Fruit fly (Drosophila melanogaster) whole organism, embryonic: ENCODE data around the gene CG14778.

Experiments used
- Blimp-1 ChIP-seq: fragments of 200-800 bp; sonication (Bioruptor generic); optimal IDR thresholded peaks from 3 replicates; lab custom pipeline; 2018; ENCODE audit warnings: missing biosample characterization, missing genetic modification characterization, mild to moderate bottlenecking, moderate library complexity, missing genetic modification reagents
- Bteb2 ChIP-seq: fragments of 200-800 bp; sonication (Bioruptor generic); optimal IDR thresholded peaks from 2 replicates; lab custom pipeline; 2016; ENCODE audit warnings: missing biosample characterization, missing genetic modification characterization
- CG10267 ChIP-seq: fragments of 200-800 bp; sonication (Bioruptor generic); optimal IDR thresholded peaks from 2 replicates; lab custom pipeline; 2018; ENCODE audit warnings: missing biosample characterization, mild to moderate bottlenecking, missing genetic modification characterization, moderate library complexity
- CG13123 ChIP-seq: fragments of 200-800 bp; sonication (Bioruptor generic); optimal IDR thresholded peaks from 2 replicates; lab custom pipeline; 2016; ENCODE audit warnings: missing biosample characterization, missing genetic modification characterization
- CG13296 ChIP-seq: fragments of 200-800 bp; sonication (Bioruptor generic); optimal IDR thresholded peaks from 3 replicates; lab custom pipeline; 2018; ENCODE audit warnings: missing biosample characterization, mild to moderate bottlenecking, missing genetic modification characterization
- CG14050 ChIP-seq: fragments of 200-800 bp; sonication (Bioruptor generic); IDR thresholded peaks from 3 replicates; pipeline ENCODE4 v1.3.6; 2022; ENCODE audit warnings: missing biosample characterization, missing genetic modification characterization
- CG15011 ChIP-seq: fragments of 200-800 bp; sonication (Bioruptor generic); optimal IDR thresholded peaks from 3 replicates; lab custom pipeline; 2018; ENCODE audit warnings: missing biosample characterization, mild to moderate bottlenecking, missing genetic modification characterization
- CG16813 ChIP-seq: fragments of 200-800 bp; sonication (Bioruptor generic); IDR thresholded peaks from 3 replicates; pipeline ENCODE4 v1.3.6; 2022; ENCODE audit warnings: missing biosample characterization, missing genetic modification characterization; ENCODE audit not compliant: partially characterized antibody
- CG1792 ChIP-seq: fragments of 200-800 bp; sonication (Bioruptor generic); optimal IDR thresholded peaks from 2 replicates; lab custom pipeline; 2016; ENCODE audit warnings: missing biosample characterization, missing genetic modification characterization
- CG18619 ChIP-seq: fragments of 200-800 bp; sonication (Bioruptor generic); optimal IDR thresholded peaks from 3 replicates; lab custom pipeline; 2017; ENCODE audit warnings: missing biosample characterization, mild to moderate bottlenecking, missing genetic modification characterization
- CG2678 ChIP-seq: fragments of 200-800 bp; sonication (Bioruptor generic); optimal IDR thresholded peaks from 3 replicates; lab custom pipeline; 2019; ENCODE audit warnings: missing biosample characterization, mild to moderate bottlenecking, missing genetic modification characterization, moderate library complexity
- CG4360 ChIP-seq: fragments of 200-800 bp; sonication (Bioruptor generic); IDR thresholded peaks from 2 replicates; pipeline ENCODE4 v1.3.6; 2022; ENCODE audit warnings: missing biosample characterization, missing genetic modification characterization
- CG4404 ChIP-seq: fragments of 200-800 bp; sonication (Bioruptor generic); IDR thresholded peaks from 2 replicates; pipeline ENCODE4 v1.3.6; 2022; ENCODE audit warnings: missing biosample characterization, missing genetic modification characterization
- CG7556 ChIP-seq: fragments of 200-800 bp; sonication (Bioruptor generic); optimal IDR thresholded peaks from 2 replicates; lab custom pipeline; 2017; ENCODE audit warnings: missing biosample characterization, mild to moderate bottlenecking, missing genetic modification characterization
- D19B ChIP-seq: fragments of 200-800 bp; sonication (Bioruptor generic); optimal IDR thresholded peaks from 2 replicates; lab custom pipeline; 2017; ENCODE audit warnings: missing biosample characterization, mild to moderate bottlenecking, missing genetic modification characterization
- Fer1 ChIP-seq: fragments of 200-800 bp; sonication (Bioruptor generic); optimal IDR thresholded peaks from 2 replicates; lab custom pipeline; 2017; ENCODE audit warnings: missing biosample characterization, mild to moderate bottlenecking, missing genetic modification characterization
- H15 ChIP-seq: fragments of 200-800 bp; sonication (Bioruptor generic); IDR thresholded peaks from 3 replicates; pipeline ENCODE4 v1.3.6; 2022; ENCODE audit warnings: missing biosample characterization, missing genetic modification characterization
- HLH3B ChIP-seq: fragments of 200-800 bp; sonication (Bioruptor generic); IDR thresholded peaks from 2 replicates; pipeline ENCODE4 v1.3.6; 2022; ENCODE audit warnings: missing biosample characterization, missing genetic modification characterization
- Hey ChIP-seq: fragments of 200-800 bp; sonication (Bioruptor generic); optimal IDR thresholded peaks from 3 replicates; lab custom pipeline; 2018; ENCODE audit warnings: missing biosample characterization, mild to moderate bottlenecking, missing genetic modification characterization
- Med ChIP-seq: fragments of 200-800 bp; sonication (Bioruptor generic); peaks from one replicate; lab custom pipeline; 2016; ENCODE audit warnings: missing biosample characterization, missing genetic modification characterization, mild to moderate bottlenecking, inconsistent platforms, moderate library complexity
- Mes4 ChIP-seq: fragments of 200-800 bp; sonication (Bioruptor generic); optimal IDR thresholded peaks from 2 replicates; lab custom pipeline; 2016; ENCODE audit warnings: missing biosample characterization, missing genetic modification characterization
- Myb ChIP-seq: fragments of 200-800 bp; sonication (Bioruptor generic); optimal IDR thresholded peaks from 2 replicates; lab custom pipeline; 2016; ENCODE audit warnings: missing biosample characterization, missing genetic modification characterization
- Sox100B ChIP-seq: fragments of 200-800 bp; sonication (Bioruptor generic); optimal IDR thresholded peaks from 3 replicates; lab custom pipeline; 2018; ENCODE audit warnings: missing biosample characterization, mild to moderate bottlenecking, missing genetic modification characterization
- Trl ChIP-seq, 3 experiments: fragments of >200 bp in 2 of 3; fragments of 200-800 bp in 1 of 3; sonication (Bioruptor generic) in 1 of 3; optimal IDR thresholded peaks; 2 replicates in 1 of 3; 3 replicates in 2 of 3; lab custom pipeline; 2016 to 2017; ENCODE audit warnings: missing biosample characterization in 1 of 3, missing genetic modification characterization in 1 of 3
- Xrp1 ChIP-seq: fragments of 200-800 bp; sonication (Bioruptor generic); IDR thresholded peaks from 2 replicates; pipeline ENCODE4 v1.3.6; 2022; ENCODE audit warnings: missing biosample characterization, missing genetic modification characterization
- ac ChIP-seq: fragments of 200-800 bp; sonication (Bioruptor generic); optimal IDR thresholded peaks from 3 replicates; lab custom pipeline; 2017; ENCODE audit warnings: missing biosample characterization, mild to moderate bottlenecking, missing genetic modification characterization
- ara ChIP-seq: fragments of 200-800 bp; sonication (Bioruptor generic); IDR thresholded peaks from 2 replicates; pipeline ENCODE4 v1.3.6; 2022; ENCODE audit warnings: missing biosample characterization, missing genetic modification characterization
- ase ChIP-seq: fragments of 200-800 bp; sonication (Bioruptor generic); IDR thresholded peaks from 3 replicates; pipeline ENCODE4 v1.3.6; 2022; ENCODE audit warnings: missing biosample characterization, missing genetic modification characterization
- chinmo ChIP-seq: fragments of 200-800 bp; sonication (Bioruptor generic); IDR thresholded peaks from 4 replicates; pipeline ENCODE4 v1.3.6; 2022; ENCODE audit warnings: missing biosample characterization, missing genetic modification characterization; ENCODE audit not compliant: partially characterized antibody
- chm ChIP-seq: fragments of 200-800 bp; sonication (Bioruptor generic); IDR thresholded peaks from 2 replicates; pipeline ENCODE4 v1.3.6; 2022; ENCODE audit warnings: missing biosample characterization, missing genetic modification characterization
- corto ChIP-seq: fragments of 200-800 bp; sonication (Bioruptor generic); optimal IDR thresholded peaks from 2 replicates; lab custom pipeline; 2016; ENCODE audit warnings: missing biosample characterization, mild to moderate bottlenecking, missing genetic modification characterization, moderate library complexity
- da ChIP-seq: fragments of 200-800 bp; sonication (Bioruptor generic); optimal IDR thresholded peaks from 2 replicates; lab custom pipeline; 2016; ENCODE audit warnings: missing biosample characterization, missing genetic modification characterization
- dysf ChIP-seq: fragments of 200-800 bp; sonication (Bioruptor generic); IDR thresholded peaks from 3 replicates; pipeline ENCODE4 v1.3.6; 2022; ENCODE audit warnings: missing biosample characterization, missing genetic modification characterization
- fd102C ChIP-seq: fragments of 200-800 bp; sonication (Bioruptor generic); optimal IDR thresholded peaks from 2 replicates; lab custom pipeline; 2018; ENCODE audit warnings: missing biosample characterization, mild to moderate bottlenecking, missing genetic modification characterization, moderate library complexity
- fd64A ChIP-seq: fragments of 200-800 bp; sonication (Bioruptor generic); optimal IDR thresholded peaks from 3 replicates; lab custom pipeline; 2018; ENCODE audit warnings: missing biosample characterization, mild to moderate bottlenecking, missing genetic modification characterization
- gsb ChIP-seq: fragments of 200-800 bp; sonication (Bioruptor generic); IDR thresholded peaks from 2 replicates; pipeline ENCODE4 v1.3.6; 2022; ENCODE audit warnings: missing biosample characterization, missing genetic modification characterization
- klu ChIP-seq: fragments of 200-800 bp; sonication (Bioruptor generic); IDR thresholded peaks from 2 replicates; pipeline ENCODE4 v1.3.6; 2022; ENCODE audit warnings: missing biosample characterization, missing genetic modification characterization
- knrl ChIP-seq: fragments of 200-800 bp; sonication (Bioruptor generic); IDR thresholded peaks from 3 replicates; pipeline ENCODE4 v1.3.6; 2022; ENCODE audit warnings: missing biosample characterization, missing genetic modification characterization; ENCODE audit not compliant: partially characterized antibody
- lmd ChIP-seq: fragments of 200-800 bp; sonication (Bioruptor generic); IDR thresholded peaks from 2 replicates; pipeline ENCODE4 v1.3.6; 2022; ENCODE audit warnings: missing biosample characterization, missing genetic modification characterization
- onecut ChIP-seq: fragments of 200-800 bp; sonication (Bioruptor generic); IDR thresholded peaks from 2 replicates; pipeline ENCODE4 v1.3.6; 2022; ENCODE audit warnings: missing biosample characterization, missing genetic modification characterization
- otp ChIP-seq: fragments of 200-800 bp; sonication (Bioruptor generic); IDR thresholded peaks from 3 replicates; pipeline ENCODE4, ENCODE4 v1.3.6; 2022; ENCODE audit warnings: missing biosample characterization, missing genetic modification characterization
- pita ChIP-seq: fragments of 200-800 bp; sonication (Bioruptor generic); optimal IDR thresholded peaks from 2 replicates; lab custom pipeline; 2017; ENCODE audit warnings: missing biosample characterization, mild to moderate bottlenecking, missing genetic modification characterization
- repo ChIP-seq: fragments of 200-800 bp; sonication (Bioruptor generic); optimal IDR thresholded peaks from 2 replicates; lab custom pipeline; 2016; ENCODE audit warnings: missing biosample characterization, missing genetic modification characterization
- ro ChIP-seq: fragments of 200-800 bp; sonication (Bioruptor generic); IDR thresholded peaks from 2 replicates; pipeline ENCODE4 v1.3.6; 2022; ENCODE audit warnings: missing biosample characterization, missing genetic modification characterization
- salm ChIP-seq: fragments of 200-800 bp; sonication (Bioruptor generic); optimal IDR thresholded peaks from 2 replicates; lab custom pipeline; 2018; ENCODE audit warnings: missing biosample characterization, mild to moderate bottlenecking, missing genetic modification characterization
- slou ChIP-seq: fragments of 200-800 bp; sonication (Bioruptor generic); optimal IDR thresholded peaks from 3 replicates; lab custom pipeline; 2016; ENCODE audit warnings: missing biosample characterization, missing genetic modification characterization
- sr ChIP-seq: fragments of 200-800 bp; sonication (Bioruptor generic); IDR thresholded peaks from 3 replicates; pipeline ENCODE4 v1.3.6; 2022; ENCODE audit warnings: missing biosample characterization, missing genetic modification characterization
- unc-4 ChIP-seq: fragments of 200-800 bp; sonication (Bioruptor generic); IDR thresholded peaks from 2 replicates; pipeline ENCODE4 v1.3.6; 2022; ENCODE audit warnings: missing biosample characterization, missing genetic modification characterization; ENCODE audit not compliant: partially characterized antibody
- zen2 ChIP-seq: fragments of 200-800 bp; sonication (Bioruptor generic); IDR thresholded peaks from 3 replicates; pipeline ENCODE4 v1.3.6; 2022; ENCODE audit warnings: missing biosample characterization, missing genetic modification characterization; ENCODE audit not compliant: partially characterized antibody

Gene CG14778

dm6 chrX:1478276-1479122 is 11.2 kb downstream of the CG14778 start, which contains the start of gene rush (continued):
- TF ChIP-seq CG13123 (GFP tag; lab: Kevin White, UChicago) (no peak), Blimp-1 (GFP tag; lab: Kevin White, UChicago) (no peak), Myb (GFP tag; lab: Kevin White, UChicago) (peak; percentile 95), chm (0 out of 2 replicates have a peak, but pooled peaks have one; percentile 20), ara (GFP tag; lab: Robert Waterston, UW) (0 out of 2 replicates have a peak, but pooled peaks have one; percentile 31), sr (GFP tag; lab: Robert Waterston, UW) (no peak), Trl (optimal IDR thresholded peaks at IDR 0.05; lab: Kevin White, UChicago) (no peak), Trl (GFP tag; optimal IDR thresholded peaks at IDR 0.05; lab: Kevin White, UChicago) (no peak), chinmo (GFP tag; lab: Robert Waterston, UW) (no peak), Bteb2 (no peak), corto (no peak), fd64A (GFP tag; lab: Kevin White, UChicago) (no peak), CG1792 (GFP tag; lab: Kevin White, UChicago) (peak; percentile 13), slou (GFP tag; lab: Kevin White, UChicago) (no peak), CG18619 (GFP tag; lab: Kevin White, UChicago) (peak; percentile 16), Mes4 (no peak), H15 (GFP tag; lab: Robert Waterston, UW) (no peak), ac (GFP tag; lab: Kevin White, UChicago) (no peak), Fer1 (no peak), dysf (GFP tag; lab: Robert Waterston, UW) (0 out of 3 replicates have a peak, but pooled peaks have one; percentile 18), CG10267 (tag; lab: Kevin White, UChicago) (peak; percentile 91), CG16813 (no peak; the same call in 1 of the 3 replicates), da (GFP tag; lab: Kevin White, UChicago) (no peak), CG13296 (GFP tag; lab: Kevin White, UChicago) (peak; percentile 6), pita (GFP tag; lab: Kevin White, UChicago) (no peak), salm (tag; lab: Kevin White, UChicago) (no peak), Sox100B (GFP tag; lab: Kevin White, UChicago) (no peak), fd102C (GFP tag; lab: Kevin White, UChicago) (no peak), knrl (GFP tag; lab: Robert Waterston, UW) (no peak), ase (GFP tag; lab: Robert Waterston, UW) (no peak), gsb (GFP tag; lab: Robert Waterston, UW) (no peak), CG4360 (GFP tag; lab: Robert Waterston, UW) (peak; percentile 26; the same call in 1 of the 2 replicates), Med (GFP tag; lab: Kevin White, UChicago) (peak; percentile 92), CG15011 (GFP tag; lab: Kevin White, UChicago) (no peak), CG7556 (GFP tag; lab: Kevin White, UChicago) (no peak), lmd (peak; percentile 45; the same call in 1 of the 2 replicates), Xrp1 (GFP tag; lab: Robert Waterston, UW) (peak; percentile 38; the same call in 1 of the 2 replicates), zen2 (no peak), ro (no peak), CG2678 (tag; lab: Kevin White, UChicago) (peak; percentile 13), onecut (GFP tag; lab: Robert Waterston, UW) (no peak), unc-4 (GFP tag; lab: Robert Waterston, UW) (no peak), D19B (GFP tag; lab: Kevin White, UChicago) (no peak), CG4404 (no peak; the same call in 1 of the 2 replicates), HLH3B (GFP tag; lab: Robert Waterston, UW) (no peak), otp (GFP tag; lab: Robert Waterston, UW) (no peak), repo (GFP tag; lab: Kevin White, UChicago) (no peak), Hey (tag; lab: Kevin White, UChicago) (no peak), klu (GFP tag; lab: Robert Waterston, UW) (no peak), CG14050 (0 out of 3 replicates have a peak, but pooled peaks have one; percentile 13)
